Fruit fly (Drosophila melanogaster) whole organism, embryonic: ENCODE data around the gene pall.
A peak's percentile ranks its signal among the peaks of the same experiment; 100 is the strongest.

ENCODE experiments used
- CG10274 ChIP-seq: fragments of 200-800 bp; sonication (Bioruptor generic); optimal IDR thresholded peaks from 3 replicates; lab custom pipeline; 2017; ENCODE audit warnings: missing biosample characterization, mild to moderate bottlenecking, missing genetic modification characterization
- CG13894 ChIP-seq: fragments of 200-800 bp; sonication (Bioruptor generic); optimal IDR thresholded peaks from 3 replicates; lab custom pipeline; 2018; ENCODE audit warnings: missing biosample characterization, mild to moderate bottlenecking, missing genetic modification characterization, moderate library complexity
- CG1603 ChIP-seq: fragments of 200-800 bp; sonication (Bioruptor generic); optimal IDR thresholded peaks from 2 replicates; lab custom pipeline; 2019; ENCODE audit warnings: missing biosample characterization, mild to moderate bottlenecking, missing genetic modification characterization, moderate library complexity
- CG2202 ChIP-seq: fragments of 200-800 bp; sonication (Bioruptor generic); optimal IDR thresholded peaks from 2 replicates; lab custom pipeline; 2018; ENCODE audit warnings: missing biosample characterization, mild to moderate bottlenecking, missing genetic modification characterization
- CG3838 ChIP-seq: fragments of 200-800 bp; sonication (Bioruptor generic); optimal IDR thresholded peaks from 3 replicates; lab custom pipeline; 2016; ENCODE audit warnings: missing biosample characterization, missing genetic modification characterization
- CG3995 ChIP-seq: fragments of 200-800 bp; sonication (Bioruptor generic); optimal IDR thresholded peaks from 3 replicates; lab custom pipeline; 2016; ENCODE audit warnings: missing biosample characterization, missing genetic modification characterization
- CG4707 ChIP-seq: fragments of 200-800 bp; sonication (Bioruptor generic); optimal IDR thresholded peaks from 2 replicates; lab custom pipeline; 2018; ENCODE audit warnings: missing biosample characterization, mild to moderate bottlenecking, missing genetic modification characterization, moderate library complexity
- CG4854 ChIP-seq: fragments of 200-800 bp; sonication (Bioruptor generic); optimal IDR thresholded peaks from 2 replicates; lab custom pipeline; 2016; ENCODE audit warnings: missing biosample characterization, missing genetic modification characterization, inconsistent platforms
- Dad ChIP-seq: fragments of 200-800 bp; sonication (Bioruptor generic); optimal IDR thresholded peaks from 3 replicates; lab custom pipeline; 2016; ENCODE audit warnings: missing biosample characterization, missing genetic modification characterization
- Deaf1 ChIP-seq: fragments of 200-800 bp; optimal IDR thresholded peaks from 3 replicates; lab custom pipeline; 2019; ENCODE audit warnings: missing biosample characterization, mild to moderate bottlenecking, missing genetic modification characterization, moderate library complexity
- Eip74EF ChIP-seq, 2 experiments: fragments of 200-800 bp in 1 of 2; fragments of >200 bp in 1 of 2; sonication (Bioruptor generic) in 1 of 2; optimal IDR thresholded peaks; 2 replicates each; lab custom pipeline; 2017 to 2019; ENCODE audit warnings: missing biosample characterization in 2 of 2, missing genetic modification characterization in 2 of 2, mild to moderate bottlenecking in 1 of 2, moderate library complexity in 1 of 2
- Fer3 ChIP-seq: fragments of 200-800 bp; sonication (Bioruptor generic); optimal IDR thresholded peaks from 2 replicates; lab custom pipeline; 2018; ENCODE audit warnings: missing biosample characterization, mild to moderate bottlenecking, missing genetic modification characterization, moderate library complexity
- Jarid2 ChIP-seq: fragments of 200-800 bp; sonication (Bioruptor generic); optimal IDR thresholded peaks from 3 replicates; lab custom pipeline; 2017; ENCODE audit warnings: mild to moderate bottlenecking, missing biosample characterization, missing genetic modification reagents, missing genetic modification characterization
- Lhr ChIP-seq: fragments of 200-800 bp; sonication (Bioruptor generic); optimal IDR thresholded peaks from 3 replicates; lab custom pipeline; 2017; ENCODE audit warnings: mild to moderate bottlenecking, missing biosample characterization, missing genetic modification reagents, missing genetic modification characterization
- Med ChIP-seq: fragments of 200-800 bp; sonication (Bioruptor generic); peaks from one replicate; lab custom pipeline; 2016; ENCODE audit warnings: missing biosample characterization, missing genetic modification characterization, mild to moderate bottlenecking, inconsistent platforms, moderate library complexity
- Nf-YB ChIP-seq: fragments of 200-800 bp; sonication (Bioruptor generic); optimal IDR thresholded peaks from 3 replicates; lab custom pipeline; 2019; ENCODE audit warnings: missing biosample characterization, mild to moderate bottlenecking, missing genetic modification characterization, moderate library complexity
- Nf-YC ChIP-seq: fragments of 200-800 bp; optimal IDR thresholded peaks from 3 replicates; lab custom pipeline; 2019; ENCODE audit warnings: missing biosample characterization, mild to moderate bottlenecking, missing genetic modification characterization, moderate library complexity
- Oli ChIP-seq: fragments of 200-800 bp; sonication (Bioruptor generic); optimal IDR thresholded peaks from 2 replicates; lab custom pipeline; 2018; ENCODE audit warnings: missing biosample characterization, mild to moderate bottlenecking, missing genetic modification characterization, moderate library complexity
- Opbp ChIP-seq: fragments of 200-800 bp; sonication (Bioruptor generic); IDR thresholded peaks from 3 replicates; pipeline ENCODE4 v1.3.6; 2022; ENCODE audit warnings: missing biosample characterization, missing genetic modification characterization; ENCODE audit not compliant: partially characterized antibody
- PHDP ChIP-seq: fragments of 200-800 bp; sonication (Bioruptor generic); optimal IDR thresholded peaks from 3 replicates; lab custom pipeline; 2018; ENCODE audit warnings: missing biosample characterization, mild to moderate bottlenecking, missing genetic modification characterization, moderate library complexity
- Scr ChIP-seq: fragments of 200-800 bp; sonication (Bioruptor generic); IDR thresholded peaks from 2 replicates; pipeline ENCODE4 v1.3.6; 2022; ENCODE audit warnings: missing biosample characterization, missing genetic modification characterization; ENCODE audit not compliant: partially characterized antibody
- Xbp1 ChIP-seq: fragments of 200-800 bp; sonication (Bioruptor generic); optimal IDR thresholded peaks from 3 replicates; lab custom pipeline; 2016; ENCODE audit warnings: missing biosample characterization, mild to moderate bottlenecking, missing genetic modification characterization
- az2 ChIP-seq: fragments of 200-800 bp; sonication (Bioruptor generic); optimal IDR thresholded peaks from 3 replicates; lab custom pipeline; 2016; ENCODE audit warnings: missing biosample characterization, missing genetic modification characterization
- bcd ChIP-seq: fragments of 200-800 bp; sonication (Bioruptor generic); optimal IDR thresholded peaks from 2 replicates; lab custom pipeline; 2017; ENCODE audit warnings: missing biosample characterization, mild to moderate bottlenecking, missing genetic modification characterization
- cad ChIP-seq: fragments of >200 bp; optimal IDR thresholded peaks from 2 replicates; lab custom pipeline; 2017; ENCODE audit warnings: missing biosample characterization, missing genetic modification characterization
- ci ChIP-seq: fragments of 200-800 bp; sonication (Bioruptor generic); IDR thresholded peaks from 3 replicates; pipeline ENCODE4 v1.3.6; 2022; ENCODE audit warnings: missing biosample characterization, missing genetic modification characterization
- croc ChIP-seq: fragments of 200-800 bp; sonication (Bioruptor generic); conservative IDR thresholded peaks from 3 replicates; pipeline ENCODE4 v1.3.6; 2022; ENCODE audit warnings: missing biosample characterization, missing genetic modification characterization
- cwo ChIP-seq: fragments of 200-800 bp; sonication (Bioruptor generic); optimal IDR thresholded peaks from 3 replicates; lab custom pipeline; 2017; ENCODE audit warnings: missing biosample characterization, missing genetic modification characterization, mild to moderate bottlenecking, moderate library complexity, missing genetic modification reagents
- da ChIP-seq: fragments of 200-800 bp; sonication (Bioruptor generic); optimal IDR thresholded peaks from 2 replicates; lab custom pipeline; 2016; ENCODE audit warnings: missing biosample characterization, missing genetic modification characterization
- dpn ChIP-seq, 2 experiments: fragments of 200-800 bp; sonication (Bioruptor generic); optimal IDR thresholded peaks; 3 replicates each; lab custom pipeline; 2016; ENCODE audit warnings: missing biosample characterization in 2 of 2, missing genetic modification characterization in 2 of 2
- exex ChIP-seq: fragments of 200-800 bp; sonication (Bioruptor generic); optimal IDR thresholded peaks from 4 replicates; lab custom pipeline; 2018; ENCODE audit warnings: missing biosample characterization, mild to moderate bottlenecking, missing genetic modification characterization, moderate library complexity
- gfzf ChIP-seq: fragments of 200-800 bp; sonication (Bioruptor generic); optimal IDR thresholded peaks from 2 replicates; lab custom pipeline; 2016; ENCODE audit warnings: missing biosample characterization, mild to moderate bottlenecking, missing genetic modification characterization, moderate library complexity
- hbn ChIP-seq: fragments of 200-800 bp; sonication (Bioruptor generic); IDR thresholded peaks from 2 replicates; pipeline ENCODE4 v1.3.6; 2022; ENCODE audit warnings: missing biosample characterization, missing genetic modification characterization; ENCODE audit not compliant: partially characterized antibody
- inv ChIP-seq: fragments of 200-800 bp; sonication (Bioruptor generic); IDR thresholded peaks from 2 replicates; pipeline ENCODE4 v1.3.6; 2022; ENCODE audit warnings: missing biosample characterization, missing genetic modification characterization; ENCODE audit not compliant: partially characterized antibody
- jumu ChIP-seq: fragments of 200-800 bp; sonication (Bioruptor generic); optimal IDR thresholded peaks from 3 replicates; lab custom pipeline; 2016; ENCODE audit warnings: missing biosample characterization, missing genetic modification characterization
- lbe ChIP-seq: fragments of 200-800 bp; sonication (Bioruptor generic); optimal IDR thresholded peaks from 2 replicates; lab custom pipeline; 2016; ENCODE audit warnings: missing biosample characterization, mild to moderate bottlenecking, missing genetic modification characterization
- lilli ChIP-seq: fragments of 200-800 bp; sonication (Bioruptor generic); optimal IDR thresholded peaks from 3 replicates; lab custom pipeline; 2016; ENCODE audit warnings: missing biosample characterization, missing genetic modification characterization
- mld ChIP-seq: fragments of 200-800 bp; sonication (Bioruptor generic); IDR thresholded peaks from 3 replicates; pipeline ENCODE4 v1.3.6; 2022; ENCODE audit warnings: missing biosample characterization, missing genetic modification characterization; ENCODE audit not compliant: partially characterized antibody
- nerfin-1 ChIP-seq: fragments of 200-800 bp; sonication (Bioruptor generic); optimal IDR thresholded peaks from 3 replicates; lab custom pipeline; 2019; ENCODE audit warnings: missing biosample characterization, mild to moderate bottlenecking, missing genetic modification characterization, moderate library complexity
- nmo ChIP-seq: fragments of 200-800 bp; sonication (Bioruptor generic); optimal IDR thresholded peaks from 2 replicates; lab custom pipeline; 2018; ENCODE audit warnings: missing biosample characterization, mild to moderate bottlenecking, missing genetic modification characterization, moderate library complexity
- salm ChIP-seq: fragments of 200-800 bp; sonication (Bioruptor generic); optimal IDR thresholded peaks from 2 replicates; lab custom pipeline; 2018; ENCODE audit warnings: missing biosample characterization, mild to moderate bottlenecking, missing genetic modification characterization
- sim ChIP-seq: fragments of 200-800 bp; sonication (Bioruptor generic); IDR thresholded peaks from 2 replicates; pipeline ENCODE4 v1.3.6; 2022; ENCODE audit warnings: missing biosample characterization, missing genetic modification characterization
- so ChIP-seq: fragments of 200-800 bp; sonication (Bioruptor generic); IDR thresholded peaks from 3 replicates; pipeline ENCODE4 v1.3.6; 2022; ENCODE audit warnings: missing biosample characterization, missing genetic modification characterization
- sqz ChIP-seq: fragments of 200-800 bp; sonication (Bioruptor generic); optimal IDR thresholded peaks from 3 replicates; lab custom pipeline; 2018; ENCODE audit warnings: missing biosample characterization, mild to moderate bottlenecking, missing genetic modification characterization
- sr ChIP-seq: fragments of 200-800 bp; sonication (Bioruptor generic); IDR thresholded peaks from 3 replicates; pipeline ENCODE4 v1.3.6; 2022; ENCODE audit warnings: missing biosample characterization, missing genetic modification characterization
- sug ChIP-seq: fragments of 200-800 bp; optimal IDR thresholded peaks from 2 replicates; lab custom pipeline; 2019; ENCODE audit warnings: missing biosample characterization, mild to moderate bottlenecking, missing genetic modification characterization, moderate library complexity
- unpg ChIP-seq: fragments of 200-800 bp; sonication (Bioruptor generic); optimal IDR thresholded peaks from 3 replicates; lab custom pipeline; 2018; ENCODE audit warnings: missing biosample characterization, mild to moderate bottlenecking, missing genetic modification characterization, moderate library complexity

Gene pall

DNA sequence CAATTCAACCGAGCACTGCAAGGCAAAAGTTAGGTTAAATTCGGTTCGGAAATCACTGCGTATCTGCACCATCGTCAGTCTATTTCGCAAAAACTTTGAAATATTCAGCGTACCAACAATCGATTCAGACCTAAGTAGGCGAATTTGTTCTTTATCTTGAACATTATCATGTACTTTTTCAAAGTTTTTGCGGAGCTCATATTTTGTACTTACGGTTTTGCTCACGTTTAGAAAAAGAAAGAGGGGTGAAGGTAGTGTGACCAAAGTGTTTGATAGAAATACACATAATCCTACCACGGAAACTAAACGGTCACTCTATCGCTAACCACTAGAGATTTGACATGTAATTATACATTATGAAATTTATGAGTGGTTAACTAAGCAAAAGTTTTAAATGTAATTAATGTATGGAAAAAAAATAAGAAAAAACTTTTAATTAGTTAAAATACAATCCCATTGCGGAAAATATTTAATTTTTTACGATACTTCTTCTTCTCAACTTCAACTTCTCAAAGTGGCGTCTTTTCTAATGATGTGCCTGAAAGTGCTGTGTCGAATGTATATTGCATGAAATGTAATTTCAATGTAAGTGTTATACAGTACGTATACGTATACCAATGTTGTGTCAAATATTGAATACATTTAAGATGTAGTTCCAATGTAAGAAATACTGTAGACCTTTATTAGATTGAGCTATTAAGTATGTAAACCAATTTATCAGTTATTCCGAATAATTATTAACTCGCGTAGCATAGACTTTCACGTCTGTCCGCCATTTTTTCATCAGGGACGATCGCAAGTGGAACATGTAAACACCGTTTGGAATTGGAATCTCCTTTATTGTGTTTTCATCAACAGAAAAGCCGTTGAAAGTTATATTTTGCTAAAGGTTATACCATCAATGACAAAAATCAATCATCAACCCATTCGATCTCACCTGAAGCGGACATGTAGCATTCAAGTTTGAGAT lies 24.0 kb upstream of the pall start, which contains the start of gene RpS9:
Gene RpS9 (minus strand): TSS at position 245 of the 970 bp plus-strand sequence.
- TF ChIP-seq sqz (peak; percentile 40), hbn (no peak), Fer3 (tag; lab: Kevin White, UChicago) (peak; percentile 54), Nf-YC (tag; lab: Kevin White, UChicago) (peak; percentile 24), CG1603 (tag; lab: Kevin White, UChicago) (peak; percentile 22), CG4707 (GFP tag; lab: Kevin White, UChicago) (peak; percentile 9), exex (tag; lab: Kevin White, UChicago) (peak; percentile 2), CG10274 (GFP tag; lab: Kevin White, UChicago) (no peak), jumu (GFP tag; lab: Kevin White, UChicago) (no peak), salm (tag; lab: Kevin White, UChicago) (peak; percentile 19), sr (GFP tag; lab: Robert Waterston, UW) (no peak), CG13894 (tag; lab: Kevin White, UChicago) (peak; percentile 59), inv (GFP tag; lab: Robert Waterston, UW) (no peak), CG3995 (GFP tag; lab: Kevin White, UChicago) (peak; percentile 9), CG4854 (GFP tag; lab: Kevin White, UChicago) (no peak), cwo (peak; percentile 21), Med (GFP tag; lab: Kevin White, UChicago) (peak; percentile 73), dpn (GFP tag; optimal IDR thresholded peaks at IDR 0.05; lab: Kevin White, UChicago) (no peak), bcd (peak; percentile 10), CG3838 (GFP tag; lab: Kevin White, UChicago) (no peak), sug (tag; lab: Kevin White, UChicago) (peak; percentile 39), Dad (GFP tag; lab: Kevin White, UChicago) (no peak), Xbp1 (GFP tag; lab: Kevin White, UChicago) (no peak), unpg (GFP tag; lab: Kevin White, UChicago) (peak; percentile 35), Nf-YB (GFP tag; lab: Kevin White, UChicago) (peak; percentile 33), Jarid2 (GFP tag; lab: Kevin White, UChicago) (peak; percentile 69), sim (GFP tag; lab: Robert Waterston, UW) (peak; percentile 4; the same call in 1 of the 2 replicates), CG2202 (tag; lab: Kevin White, UChicago) (peak; percentile 7), da (GFP tag; lab: Kevin White, UChicago) (no peak), gfzf (GFP tag; lab: Kevin White, UChicago) (peak; percentile 90), Deaf1 (tag; lab: Kevin White, UChicago) (peak; percentile 27), Scr (peak; percentile 37; the same call in 1 of the 2 replicates), Oli (tag; lab: Kevin White, UChicago) (no peak), lilli (GFP tag; lab: Kevin White, UChicago) (peak; percentile 24), ci (GFP tag; lab: Robert Waterston, UW) (peak; percentile 49; the same call in 1 of the 3 replicates), nmo (GFP tag; lab: Kevin White, UChicago) (peak; percentile 37), Opbp (GFP tag; lab: Robert Waterston, UW) (no peak), croc (GFP tag; lab: Robert Waterston, UW) (no peak), so (0 out of 3 replicates have a peak, but pooled peaks have one; percentile 44), Lhr (peak; percentile 63), lbe (no peak), PHDP (peak; percentile 56), nerfin-1 (tag; lab: Kevin White, UChicago) (peak; percentile 52), cad (GFP tag; lab: Kevin White, UChicago) (no peak), az2 (GFP tag; lab: Kevin White, UChicago) (no peak), Eip74EF (GFP tag; optimal IDR thresholded peaks at IDR 0.05; lab: Kevin White, UChicago) (peak in 1 of 2 experiments; percentile 22), mld (GFP tag; lab: Robert Waterston, UW) (no peak)
